Worm (Caenorhabditis elegans): ENCODE results near the gene pnc-2.

- no peak for TF ChIP-seq unc-39 (tag; optimal IDR thresholded peaks at IDR 0.05)
- no peak for TF ChIP-seq ham-2 (GFP tag; optimal IDR thresholded peaks at IDR 0.05)
- no peak for TF ChIP-seq flh-1 (GFP tag; optimal IDR thresholded peaks at IDR 0.05)
- TF ChIP-seq zip-8 (tag; optimal IDR thresholded peaks at IDR 0.05): no peak
- no peak for TF ChIP-seq bed-3 (GFP tag; optimal IDR thresholded peaks at IDR 0.05)
- no peak for TF ChIP-seq ceh-39 (tag; optimal IDR thresholded peaks at IDR 0.05)
- TF ChIP-seq mab-5 (tag; optimal IDR thresholded peaks at IDR 0.05): no peak
- no peak for TF ChIP-seq lin-13 (tag; optimal IDR thresholded peaks at IDR 0.05)
- TF ChIP-seq mep-1 (tag; optimal IDR thresholded peaks at IDR 0.05): no peak
- no peak for TF ChIP-seq nhr-76 (tag; optimal IDR thresholded peaks at IDR 0.05)
- TF ChIP-seq cnd-1 (tag; optimal IDR thresholded peaks at IDR 0.05): no peak
- TF ChIP-seq nhr-12 (tag; optimal IDR thresholded peaks at IDR 0.05): no peak
- no peak for TF ChIP-seq nhr-237 (tag; optimal IDR thresholded peaks at IDR 0.05)
These were observed 47.8 kb downstream of the pnc-2 start, which contains the start of gene Y57G11C.23 for ce11 chrIV:14861691-14862090.

Data from whole organism, mixed stage, embryonic.